Worm (Caenorhabditis elegans) whole organism, mixed stage, embryonic: ENCODE measurements around the gene eat-20.

Source experiments
- M03D4.4 ChIP-seq: sonication (generic microtip); optimal IDR thresholded peaks from 2 replicates; lab custom pipeline; 2017; ENCODE audit warnings: mild to moderate bottlenecking, missing genetic modification characterization, missing compliant biosample characterization
- bed-3 ChIP-seq: fragments of 200-800 bp; sonication (Bioruptor generic); optimal IDR thresholded peaks from 3 replicates; lab custom pipeline; 2018; ENCODE audit warnings: mild to moderate bottlenecking, missing genetic modification characterization, moderate library complexity, missing compliant biosample characterization
- ceh-39 ChIP-seq: fragments of 150-350 bp; optimal IDR thresholded peaks from 2 replicates; lab custom pipeline; 2014; ENCODE audit warnings: missing biosample characterization, missing genetic modification characterization
- ceh-43 ChIP-seq: fragments of 200-800 bp; sonication (Bioruptor generic); optimal IDR thresholded peaks from 2 replicates; lab custom pipeline; 2018; ENCODE audit warnings: mild to moderate bottlenecking, missing genetic modification characterization, moderate library complexity, missing compliant biosample characterization
- ceh-83 ChIP-seq: fragments of 200-800 bp; sonication (Bioruptor generic); optimal IDR thresholded peaks from 2 replicates; lab custom pipeline; 2018; ENCODE audit warnings: mild to moderate bottlenecking, missing genetic modification characterization, missing compliant biosample characterization
- ces-1 ChIP-seq: fragments of 150-350 bp; optimal IDR thresholded peaks from 2 replicates; lab custom pipeline; 2014; ENCODE audit warnings: missing biosample characterization, missing genetic modification reagents, missing genetic modification characterization
- cnd-1 ChIP-seq: fragments of 200-800 bp; sonication (Bioruptor generic); optimal IDR thresholded peaks from 2 replicates; lab custom pipeline; 2018; ENCODE audit warnings: mild to moderate bottlenecking, missing genetic modification characterization, missing compliant biosample characterization
- elt-1 ChIP-seq: sonication (generic microtip); optimal IDR thresholded peaks from 2 replicates; lab custom pipeline; 2017; ENCODE audit warnings: missing genetic modification characterization, mild to moderate bottlenecking, missing compliant biosample characterization, antibody characterized with exemption, moderate library complexity, borderline replicate concordance; ENCODE audit not compliant: insufficient read depth
- elt-3 ChIP-seq: fragments of 150-350 bp; optimal IDR thresholded peaks from 2 replicates; lab custom pipeline; 2014; ENCODE audit warnings: missing biosample characterization, missing genetic modification characterization
- flh-1 ChIP-seq: fragments of 200-800 bp; sonication (Bioruptor generic); optimal IDR thresholded peaks from 2 replicates; lab custom pipeline; 2018; ENCODE audit warnings: mild to moderate bottlenecking, missing genetic modification characterization, moderate library complexity, missing compliant biosample characterization
- ham-2 ChIP-seq: fragments of 200-800 bp; sonication (Bioruptor generic); optimal IDR thresholded peaks from 2 replicates; lab custom pipeline; 2018; ENCODE audit warnings: mild to moderate bottlenecking, missing genetic modification characterization, missing compliant biosample characterization
- lin-13 ChIP-seq: fragments of 150-350 bp; optimal IDR thresholded peaks from 2 replicates; lab custom pipeline; 2014; ENCODE audit warnings: missing biosample characterization, missing genetic modification characterization
- lin-32 ChIP-seq: fragments of 200-800 bp; sonication (Bioruptor generic); optimal IDR thresholded peaks from 2 replicates; lab custom pipeline; 2018; ENCODE audit warnings: mild to moderate bottlenecking, missing genetic modification characterization, missing compliant biosample characterization
- lsy-2 ChIP-seq: fragments of 150-350 bp; optimal IDR thresholded peaks from 2 replicates; lab custom pipeline; 2014; ENCODE audit warnings: missing biosample characterization, missing genetic modification characterization
- mab-5 ChIP-seq: fragments of 150-350 bp; optimal IDR thresholded peaks from 2 replicates; lab custom pipeline; 2014; ENCODE audit warnings: missing biosample characterization, missing genetic modification characterization
- mep-1 ChIP-seq: fragments of 150-350 bp; optimal IDR thresholded peaks from 2 replicates; lab custom pipeline; 2017; ENCODE audit warnings: missing biosample characterization, missing genetic modification reagents, missing genetic modification characterization, inconsistent platforms
- mls-2 ChIP-seq: sonication (generic microtip); optimal IDR thresholded peaks from 2 replicates; lab custom pipeline; 2016; ENCODE audit warnings: mild to moderate bottlenecking, missing genetic modification characterization, moderate library complexity, missing compliant biosample characterization
- nhr-2 ChIP-seq: fragments of 150-350 bp; optimal IDR thresholded peaks from 2 replicates; lab custom pipeline; 2014; ENCODE audit warnings: missing biosample characterization, missing genetic modification characterization
- nhr-28 ChIP-seq: fragments of 150-350 bp; optimal IDR thresholded peaks from 2 replicates; lab custom pipeline; 2014; ENCODE audit warnings: missing biosample characterization, missing genetic modification characterization
- nhr-76 ChIP-seq: sonication (generic microtip); optimal IDR thresholded peaks from 2 replicates; lab custom pipeline; 2017; ENCODE audit warnings: missing biosample characterization, missing genetic modification characterization
- pha-4 ChIP-seq: fragments of 150-350 bp; optimal IDR thresholded peaks from 2 replicates; lab custom pipeline; 2018; ENCODE audit warnings: missing biosample characterization, missing genetic modification reagents, missing genetic modification characterization
- sem-2 ChIP-seq: fragments of 200-800 bp; sonication (Bioruptor generic); optimal IDR thresholded peaks from 2 replicates; lab custom pipeline; 2018; ENCODE audit warnings: mild to moderate bottlenecking, missing genetic modification characterization, missing compliant biosample characterization
- snpc-4 ChIP-seq: fragments of 150-350 bp; optimal IDR thresholded peaks from 2 replicates; lab custom pipeline; 2014; ENCODE audit warnings: missing biosample characterization, missing genetic modification characterization
- sptf-1 ChIP-seq: sonication (generic microtip); optimal IDR thresholded peaks from 2 replicates; lab custom pipeline; 2017; ENCODE audit warnings: mild to moderate bottlenecking, missing genetic modification characterization, moderate library complexity, missing compliant biosample characterization
- tbx-8 ChIP-seq: fragments of 200-800 bp; sonication (Bioruptor generic); optimal IDR thresholded peaks from 2 replicates; lab custom pipeline; 2018; ENCODE audit warnings: mild to moderate bottlenecking, missing genetic modification characterization, moderate library complexity, missing compliant biosample characterization
- unc-120 ChIP-seq: sonication (generic microtip); optimal IDR thresholded peaks from 2 replicates; lab custom pipeline; 2017; ENCODE audit warnings: missing genetic modification characterization, missing compliant biosample characterization; ENCODE audit not compliant: poor library complexity, severe bottlenecking
- unc-39 ChIP-seq: fragments of 150-350 bp; optimal IDR thresholded peaks from 2 replicates; lab custom pipeline; 2014; ENCODE audit warnings: missing biosample characterization, missing genetic modification characterization
- unc-62 ChIP-seq: fragments of 150-350 bp; optimal IDR thresholded peaks from 2 replicates; lab custom pipeline; 2014; ENCODE audit warnings: missing biosample characterization, missing genetic modification reagents, missing genetic modification characterization
- zip-8 ChIP-seq: fragments of 150-350 bp; optimal IDR thresholded peaks from 2 replicates; lab custom pipeline; 2014; ENCODE audit warnings: missing biosample characterization, missing genetic modification characterization
- ztf-11 ChIP-seq: fragments of 150-350 bp; optimal IDR thresholded peaks from 2 replicates; lab custom pipeline; 2014; ENCODE audit warnings: missing biosample characterization, missing genetic modification characterization

eat-20 gene

DNA sequence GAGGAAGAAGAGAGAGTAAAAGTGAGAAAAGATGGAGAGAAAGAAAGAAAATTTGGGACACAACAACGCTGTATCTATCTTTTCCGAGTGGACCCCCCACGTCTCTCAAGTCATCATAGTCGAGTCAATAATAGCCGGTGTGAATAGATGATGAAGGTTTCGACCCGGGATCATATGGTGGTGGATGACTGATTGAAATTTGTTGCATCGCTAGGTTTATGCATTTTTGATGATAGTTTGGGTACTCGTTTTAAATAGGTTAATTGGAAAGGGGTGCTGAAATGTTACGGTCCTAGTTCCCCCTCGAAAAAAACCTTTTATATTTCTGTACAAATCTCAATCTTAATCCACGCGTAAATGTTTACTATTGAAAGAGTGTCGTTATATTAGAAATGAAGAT is 45.7 kb downstream of the eat-20 start:
- TF ChIP-seq tbx-8 (GFP tag; lab: Kevin White, UChicago) = no peak
- TF ChIP-seq unc-120 (tag; lab: Kevin White, UChicago) = peak; percentile 15
- TF ChIP-seq unc-39 (tag; lab: Kevin White, UChicago) = no peak
- TF ChIP-seq ceh-83 = no peak
- peak; percentile 24 for TF ChIP-seq unc-62 (GFP tag; lab: Kevin White, UChicago)

DNA sequence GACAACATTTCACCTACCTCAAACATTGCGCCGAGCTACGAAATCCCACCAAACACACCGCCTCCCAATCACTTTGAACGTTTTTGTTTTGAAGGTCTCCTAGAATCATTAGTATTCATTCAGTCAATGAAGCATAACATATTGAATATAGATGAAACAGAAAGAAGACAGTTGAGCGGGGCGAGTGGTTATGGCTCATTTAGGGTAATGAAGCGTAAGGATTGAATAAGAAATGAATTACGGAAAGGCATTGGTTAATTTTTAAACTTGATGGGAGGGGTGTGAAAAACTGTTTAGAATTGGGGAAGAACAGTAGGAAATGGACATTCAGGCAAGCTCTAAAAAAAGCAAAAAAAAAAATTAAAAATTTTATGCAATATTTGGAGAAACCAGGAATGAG is 48.0 kb downstream of the eat-20 start, which contains the start of gene lron-3:
Gene lron-3, minus strand, starts transcription at position 101 of the 400 bp plus-strand sequence.
- no peak for TF ChIP-seq mls-2 (tag; lab: Kevin White, UChicago)
- TF ChIP-seq nhr-76 (tag; lab: Kevin White, UChicago) = no peak
- no peak for TF ChIP-seq nhr-2 (tag; lab: Kevin White, UChicago)
- TF ChIP-seq unc-120 (tag; lab: Kevin White, UChicago) = no peak
- TF ChIP-seq unc-39 (tag; lab: Kevin White, UChicago) = no peak
- no peak for TF ChIP-seq elt-1 (tag; lab: Kevin White, UChicago)
- no peak for TF ChIP-seq snpc-4 (tag; lab: Kevin White, UChicago)
- TF ChIP-seq mab-5 (tag; lab: Kevin White, UChicago) = no peak
- no peak for TF ChIP-seq mep-1
- no peak for TF ChIP-seq M03D4.4 (tag; lab: Kevin White, UChicago)
- TF ChIP-seq sem-2 = no peak
- TF ChIP-seq tbx-8 (GFP tag; lab: Kevin White, UChicago) = no peak
- TF ChIP-seq pha-4 (tag; lab: Kevin White, UChicago) = no peak
- no peak for TF ChIP-seq lsy-2 (tag; lab: Kevin White, UChicago)
- no peak for TF ChIP-seq ceh-39 (tag; lab: Kevin White, UChicago)
- no peak for TF ChIP-seq lin-13 (tag; lab: Kevin White, UChicago)
- TF ChIP-seq ceh-43 (GFP tag; lab: Kevin White, UChicago) = no peak
- TF ChIP-seq bed-3 (GFP tag; lab: Kevin White, UChicago) = no peak

DNA sequence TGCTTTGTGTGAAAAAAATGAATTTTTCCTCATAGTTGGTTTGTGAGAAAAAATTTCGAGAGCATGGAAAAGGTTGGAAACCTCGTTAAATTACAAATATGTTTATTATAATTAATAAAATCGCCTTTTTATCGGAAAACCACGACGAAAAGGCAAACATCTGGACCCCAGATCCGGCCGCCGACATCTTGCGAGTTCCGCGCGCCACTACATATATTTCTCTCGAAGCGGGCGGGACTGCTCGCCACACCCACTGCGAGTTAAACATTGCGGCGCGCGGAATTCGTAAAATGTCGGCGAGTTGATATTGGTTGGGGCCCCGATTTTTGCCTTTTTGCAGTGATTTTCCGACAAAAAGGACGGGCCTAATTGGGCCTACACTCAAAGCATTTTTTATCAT is 49.7 kb downstream of the eat-20 start:
- TF ChIP-seq pha-4 (tag; lab: Kevin White, UChicago) (no peak), ham-2 (GFP tag; lab: Kevin White, UChicago) (no peak), elt-1 (tag; lab: Kevin White, UChicago) (no peak), ceh-39 (tag; lab: Kevin White, UChicago) (no peak), snpc-4 (tag; lab: Kevin White, UChicago) (no peak), lsy-2 (tag; lab: Kevin White, UChicago) (no peak), nhr-28 (tag; lab: Kevin White, UChicago) (no peak), M03D4.4 (tag; lab: Kevin White, UChicago) (no peak), flh-1 (GFP tag; lab: Kevin White, UChicago) (no peak), cnd-1 (tag; lab: Kevin White, UChicago) (no peak), ztf-11 (tag; lab: Kevin White, UChicago) (no peak), lin-13 (tag; lab: Kevin White, UChicago) (no peak), ceh-43 (GFP tag; lab: Kevin White, UChicago) (no peak)
- TF ChIP-seq, all 35 proteins: peak for 0

DNA sequence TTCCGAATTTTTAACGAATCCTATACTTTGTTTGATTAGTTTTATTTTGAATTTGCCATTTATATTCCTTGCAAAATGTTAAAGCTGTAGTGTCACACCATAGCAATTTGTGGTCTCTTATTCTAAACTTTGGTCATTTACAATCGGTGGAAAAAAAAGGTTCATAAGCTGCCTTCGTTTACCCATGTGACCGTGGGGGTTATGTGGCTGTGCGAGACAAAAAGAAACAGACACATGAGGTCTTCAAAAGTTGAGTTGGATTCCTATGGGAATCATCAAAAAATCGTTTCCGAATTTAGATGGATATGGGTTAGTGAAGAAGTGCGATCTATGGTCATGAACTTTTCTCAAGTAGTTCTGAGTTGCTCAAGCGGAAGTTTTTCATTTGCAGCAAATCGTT is 54.5 kb downstream of the eat-20 start:
- TF ChIP-seq nhr-28 (tag; lab: Kevin White, UChicago) = no peak
- TF ChIP-seq ceh-43 (GFP tag; lab: Kevin White, UChicago) = no peak
- no peak for TF ChIP-seq ces-1 (GFP tag; lab: Kevin White, UChicago)
- no peak for TF ChIP-seq lin-13 (tag; lab: Kevin White, UChicago)
- TF ChIP-seq ham-2 (GFP tag; lab: Kevin White, UChicago) = no peak
- no peak for TF ChIP-seq nhr-76 (tag; lab: Kevin White, UChicago)
- no peak for TF ChIP-seq ztf-11 (tag; lab: Kevin White, UChicago)
- TF ChIP-seq mab-5 (tag; lab: Kevin White, UChicago) = no peak
- TF ChIP-seq tbx-8 (GFP tag; lab: Kevin White, UChicago) = no peak
- no peak for TF ChIP-seq zip-8
- TF ChIP-seq sptf-1 (tag; lab: Kevin White, UChicago) = no peak
- no peak for TF ChIP-seq lin-32 (GFP tag; lab: Kevin White, UChicago)
- no peak for TF ChIP-seq elt-3 (tag; lab: Kevin White, UChicago)
- TF ChIP-seq M03D4.4 (tag; lab: Kevin White, UChicago) = no peak
- TF ChIP-seq flh-1 (GFP tag; lab: Kevin White, UChicago) = no peak
- no peak for TF ChIP-seq pha-4 (tag; lab: Kevin White, UChicago)
- TF ChIP-seq snpc-4 (tag; lab: Kevin White, UChicago) = no peak
- no peak for TF ChIP-seq cnd-1 (tag; lab: Kevin White, UChicago)
- TF ChIP-seq lsy-2 (tag; lab: Kevin White, UChicago) = no peak
- TF ChIP-seq sem-2 = no peak
- TF ChIP-seq, all 35 proteins: peak for 0
